Worm (Caenorhabditis elegans): ENCODE results near the gene F09B12.5.
A peak's percentile ranks its signal among the peaks of the same experiment; 100 is the strongest.

Gene F09B12.5

ce11 chrX:15104963-15105493 is 20.5 kb downstream of the F09B12.5 start:
- TF ChIP-seq ztf-23 (GFP tag; IDR thresholded peaks at IDR 0.05) (no peak), cog-1 (tag; optimal IDR thresholded peaks at IDR 0.05) (no peak), ztf-29 (GFP tag; IDR thresholded peaks at IDR 0.05) (no peak), klf-2 (GFP tag; conservative IDR thresholded peaks at IDR 0.05) (no peak), tab-1 (GFP tag; IDR thresholded peaks at IDR 0.05) (no peak), ref-1 (GFP tag; conservative IDR thresholded peaks at IDR 0.05) (no peak), med-1 (GFP tag; optimal IDR thresholded peaks at IDR 0.05; ENCODE audit: insufficient read depth) (no peak), T22C8.4 (GFP tag; IDR thresholded peaks at IDR 0.05) (no peak), flt-1 (GFP tag; IDR thresholded peaks at IDR 0.05) (no peak)

DNA sequence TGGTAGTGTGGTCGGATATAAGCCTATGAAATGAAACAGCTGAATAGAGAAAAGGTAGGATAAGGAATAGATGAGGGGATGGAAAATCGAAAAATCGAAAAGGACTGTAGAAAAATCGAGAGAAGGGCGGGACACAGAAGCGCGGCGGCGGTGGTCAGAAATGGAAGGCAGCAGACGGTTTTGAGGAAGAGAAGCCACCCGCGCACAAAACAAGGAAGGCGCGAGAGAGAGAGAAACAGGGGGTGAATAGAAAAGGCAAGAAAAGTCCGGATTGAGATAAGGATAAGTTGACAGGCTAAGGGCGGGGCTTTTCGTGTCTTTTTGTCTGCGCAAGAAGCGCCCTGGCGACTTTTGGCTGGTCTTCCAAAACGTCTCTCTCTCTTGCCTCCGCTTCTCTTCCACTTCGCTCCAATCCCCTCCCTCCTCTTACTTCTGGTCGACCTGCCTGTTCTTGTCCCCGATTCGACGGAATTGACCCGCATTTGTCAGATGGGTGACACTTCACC is 23.3 kb downstream of the F09B12.5 start, which contains the start of gene mlt-9:
TSS of gene mlt-9 (minus strand) at position 51 of the 506 bp plus-strand sequence.
- TF ChIP-seq T22C8.4 (GFP tag; IDR thresholded peaks at IDR 0.05) = no peak
- TF ChIP-seq cog-1 (tag; optimal IDR thresholded peaks at IDR 0.05) = no peak
- TF ChIP-seq ztf-23 (GFP tag; IDR thresholded peaks at IDR 0.05) = no peak
- TF ChIP-seq klf-2 (GFP tag; conservative IDR thresholded peaks at IDR 0.05) = 0 out of 2 replicates have a peak, but pooled peaks have one; percentile 6

DNA sequence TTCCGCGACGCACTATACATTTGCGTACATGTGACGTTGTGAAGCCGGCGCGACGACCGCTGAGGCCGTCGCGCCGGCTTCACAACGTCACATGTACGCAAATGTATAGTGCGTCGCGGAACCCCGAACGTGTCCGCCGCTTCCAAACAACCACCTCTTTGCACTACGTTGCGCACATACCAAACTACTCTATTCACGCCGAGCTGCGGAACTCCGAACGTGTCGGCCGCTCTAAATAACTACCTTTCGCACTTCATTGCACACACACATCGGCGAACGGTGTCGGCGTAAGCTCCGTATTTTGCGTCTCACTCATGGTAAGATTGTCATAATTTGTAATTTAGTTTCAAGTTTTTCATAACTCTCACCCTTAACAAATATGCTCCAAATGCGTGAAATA is 27.7 kb downstream of the F09B12.5 start:
- TF ChIP-seq ref-1 (GFP tag; conservative IDR thresholded peaks at IDR 0.05) (no peak), klf-2 (GFP tag; conservative IDR thresholded peaks at IDR 0.05) (no peak), cog-1 (tag; optimal IDR thresholded peaks at IDR 0.05) (no peak), T22C8.4 (GFP tag; IDR thresholded peaks at IDR 0.05) (no peak), ztf-29 (GFP tag; IDR thresholded peaks at IDR 0.05) (no peak), flt-1 (GFP tag; IDR thresholded peaks at IDR 0.05) (no peak), tab-1 (GFP tag; IDR thresholded peaks at IDR 0.05) (no peak), med-1 (GFP tag; optimal IDR thresholded peaks at IDR 0.05; ENCODE audit: insufficient read depth) (no peak), ztf-23 (GFP tag; IDR thresholded peaks at IDR 0.05) (no peak)

DNA sequence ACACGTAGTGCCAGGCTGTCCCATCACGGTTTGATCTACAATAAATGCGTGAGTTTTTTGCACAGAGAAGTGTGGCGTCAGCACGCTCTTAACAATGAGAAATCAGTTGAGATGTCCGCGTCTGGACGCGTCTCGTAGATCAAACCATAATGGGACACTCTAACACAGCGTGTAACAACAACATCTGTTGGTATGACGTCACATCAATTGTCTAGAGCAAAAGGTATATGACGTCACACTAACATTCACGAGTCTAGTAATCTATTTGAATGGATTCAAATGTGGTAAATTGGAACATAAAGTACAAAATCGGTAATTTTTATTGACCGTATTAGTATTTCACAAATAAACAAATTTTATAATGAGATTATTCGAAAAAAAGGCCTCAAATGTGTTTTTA is 31.3 kb downstream of the F09B12.5 start:
- TF ChIP-seq flt-1 (GFP tag; IDR thresholded peaks at IDR 0.05) = no peak
- no peak for TF ChIP-seq ztf-23 (GFP tag; IDR thresholded peaks at IDR 0.05)
- no peak for TF ChIP-seq ztf-29 (GFP tag; IDR thresholded peaks at IDR 0.05)
- TF ChIP-seq med-1 (GFP tag; optimal IDR thresholded peaks at IDR 0.05; ENCODE audit: insufficient read depth) = no peak
- no peak for TF ChIP-seq tab-1 (GFP tag; IDR thresholded peaks at IDR 0.05)
- no peak for TF ChIP-seq T22C8.4 (GFP tag; IDR thresholded peaks at IDR 0.05)
- TF ChIP-seq ref-1 (GFP tag; conservative IDR thresholded peaks at IDR 0.05) = no peak
- no peak for TF ChIP-seq klf-2 (GFP tag; conservative IDR thresholded peaks at IDR 0.05)

- TF ChIP-seq ref-1 (GFP tag; conservative IDR thresholded peaks at IDR 0.05) = no peak
- TF ChIP-seq cog-1 (tag; optimal IDR thresholded peaks at IDR 0.05) = no peak
- no peak for TF ChIP-seq ztf-23 (GFP tag; IDR thresholded peaks at IDR 0.05)
- TF ChIP-seq klf-2 (GFP tag; conservative IDR thresholded peaks at IDR 0.05) = no peak
- TF ChIP-seq tab-1 (GFP tag; IDR thresholded peaks at IDR 0.05) = no peak
- no peak for TF ChIP-seq T22C8.4 (GFP tag; IDR thresholded peaks at IDR 0.05)
- TF ChIP-seq med-1 (GFP tag; optimal IDR thresholded peaks at IDR 0.05; ENCODE audit: insufficient read depth) = no peak
Measured at ce11 chrX:15116514-15116913, 32.0 kb downstream of the F09B12.5 start, which contains the start of gene R07D5.2. Gene R07D5.2 (minus strand): TSS chrX:15116614.

DNA sequence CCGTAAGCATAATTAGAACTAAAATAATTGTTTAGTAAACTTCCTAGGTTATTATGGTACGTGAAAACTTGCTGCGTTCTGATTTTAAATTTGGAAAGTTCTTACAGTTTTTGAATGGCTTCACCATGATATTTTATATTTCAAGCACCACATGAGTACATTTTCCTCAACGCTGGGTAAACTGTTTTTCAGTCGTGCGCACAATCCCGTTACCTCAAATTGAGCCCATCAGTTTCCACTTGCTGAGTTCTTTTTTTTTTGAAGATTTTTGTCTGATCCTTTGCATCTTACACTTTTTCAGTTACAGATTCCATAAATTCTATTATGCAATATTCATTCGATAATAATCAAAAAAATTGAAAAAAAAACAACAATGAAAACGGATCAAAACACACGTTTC is 36.0 kb downstream of the F09B12.5 start:
- no peak for TF ChIP-seq tab-1 (GFP tag; IDR thresholded peaks at IDR 0.05)
- no peak for TF ChIP-seq T22C8.4 (GFP tag; IDR thresholded peaks at IDR 0.05)
- TF ChIP-seq ztf-29 (GFP tag; IDR thresholded peaks at IDR 0.05) = no peak

DNA sequence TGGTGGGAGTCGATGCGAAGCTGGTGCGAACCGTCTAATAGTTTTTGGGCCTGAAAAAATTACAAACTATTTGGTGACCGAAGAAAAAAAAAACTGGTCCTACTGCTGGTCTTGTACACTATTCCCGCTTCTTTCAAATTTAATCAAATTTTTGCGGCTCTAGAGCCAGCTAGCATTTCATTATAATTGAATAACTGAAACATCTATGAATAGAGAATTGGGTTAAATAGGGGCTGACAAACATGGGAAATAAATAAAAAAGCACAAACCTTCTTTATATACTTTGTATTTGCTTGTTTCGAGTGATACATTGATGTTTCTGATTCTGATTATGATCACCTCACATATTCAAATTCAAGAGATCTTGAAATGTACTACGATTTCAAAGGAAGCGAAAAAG is 40.6 kb downstream of the F09B12.5 start:
- TF ChIP-seq ztf-29 (GFP tag; IDR thresholded peaks at IDR 0.05) = no peak
- no peak for TF ChIP-seq cog-1 (tag; optimal IDR thresholded peaks at IDR 0.05)
- no peak for TF ChIP-seq med-1 (GFP tag; optimal IDR thresholded peaks at IDR 0.05; ENCODE audit: insufficient read depth)
- TF ChIP-seq klf-2 (GFP tag; conservative IDR thresholded peaks at IDR 0.05) = no peak
- no peak for TF ChIP-seq T22C8.4 (GFP tag; IDR thresholded peaks at IDR 0.05)
- TF ChIP-seq ref-1 (GFP tag; conservative IDR thresholded peaks at IDR 0.05) = no peak

DNA sequence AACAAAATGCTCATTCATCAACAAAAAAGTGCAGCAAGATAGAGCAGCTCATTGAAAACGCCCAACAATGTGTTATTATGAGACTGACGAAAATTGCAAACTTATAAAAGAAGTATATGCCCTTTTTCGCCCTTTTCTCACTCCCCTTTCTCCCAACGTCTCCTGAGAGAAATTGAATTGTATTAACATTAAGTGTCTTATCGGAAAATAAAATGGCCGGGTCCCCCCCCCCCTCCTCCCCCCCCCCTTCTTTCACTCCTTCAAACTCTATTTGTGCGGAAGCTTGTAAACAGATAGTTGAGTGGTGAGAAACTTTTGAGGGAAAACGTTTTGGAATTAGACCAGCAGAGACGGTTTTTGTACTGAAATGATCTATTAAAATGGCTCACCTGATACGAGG is 42.2 kb downstream of the F09B12.5 start:
- TF ChIP-seq flt-1 (GFP tag; IDR thresholded peaks at IDR 0.05) = no peak
- TF ChIP-seq klf-2 (GFP tag; conservative IDR thresholded peaks at IDR 0.05) = no peak
- TF ChIP-seq ref-1 (GFP tag; conservative IDR thresholded peaks at IDR 0.05) = no peak
- no peak for TF ChIP-seq med-1 (GFP tag; optimal IDR thresholded peaks at IDR 0.05; ENCODE audit: insufficient read depth)
- no peak for TF ChIP-seq T22C8.4 (GFP tag; IDR thresholded peaks at IDR 0.05)
- TF ChIP-seq ztf-29 (GFP tag; IDR thresholded peaks at IDR 0.05) = no peak
- no peak for TF ChIP-seq tab-1 (GFP tag; IDR thresholded peaks at IDR 0.05)
- TF ChIP-seq cog-1 (tag; optimal IDR thresholded peaks at IDR 0.05) = no peak
- TF ChIP-seq ztf-23 (GFP tag; IDR thresholded peaks at IDR 0.05) = no peak

- TF ChIP-seq ref-1 (GFP tag; conservative IDR thresholded peaks at IDR 0.05) (no peak), tab-1 (GFP tag; IDR thresholded peaks at IDR 0.05) (0 out of 2 replicates have a peak, but pooled peaks have one; percentile 43)
Measured at ce11 chrX:15127338-15127737, 42.8 kb downstream of the F09B12.5 start.

DNA sequence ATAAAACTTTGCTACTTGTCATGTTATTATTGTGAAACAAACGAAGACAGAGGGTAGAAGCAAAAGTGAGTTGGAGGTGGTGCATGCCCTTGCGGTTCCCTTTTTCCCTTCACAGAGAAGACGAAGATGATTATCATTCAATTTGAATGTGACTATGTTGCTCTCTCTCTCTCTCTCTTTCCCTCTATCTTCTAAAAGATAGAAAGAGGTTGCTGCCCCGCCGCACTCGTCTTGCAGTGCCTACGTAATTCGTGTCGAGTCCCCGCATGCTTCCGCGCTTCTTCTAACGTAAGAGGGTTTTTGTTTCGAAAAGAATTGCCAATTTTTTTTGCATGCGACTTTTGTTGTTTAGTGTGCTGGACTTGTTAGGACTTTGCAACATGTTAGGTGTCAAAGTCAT is 43.7 kb downstream of the F09B12.5 start:
- no peak for TF ChIP-seq ref-1 (GFP tag; conservative IDR thresholded peaks at IDR 0.05)
- no peak for TF ChIP-seq tab-1 (GFP tag; IDR thresholded peaks at IDR 0.05)
- TF ChIP-seq T22C8.4 (GFP tag; IDR thresholded peaks at IDR 0.05) = no peak
- TF ChIP-seq ztf-29 (GFP tag; IDR thresholded peaks at IDR 0.05) = no peak
- no peak for TF ChIP-seq flt-1 (GFP tag; IDR thresholded peaks at IDR 0.05)
- TF ChIP-seq klf-2 (GFP tag; conservative IDR thresholded peaks at IDR 0.05) = no peak

DNA sequence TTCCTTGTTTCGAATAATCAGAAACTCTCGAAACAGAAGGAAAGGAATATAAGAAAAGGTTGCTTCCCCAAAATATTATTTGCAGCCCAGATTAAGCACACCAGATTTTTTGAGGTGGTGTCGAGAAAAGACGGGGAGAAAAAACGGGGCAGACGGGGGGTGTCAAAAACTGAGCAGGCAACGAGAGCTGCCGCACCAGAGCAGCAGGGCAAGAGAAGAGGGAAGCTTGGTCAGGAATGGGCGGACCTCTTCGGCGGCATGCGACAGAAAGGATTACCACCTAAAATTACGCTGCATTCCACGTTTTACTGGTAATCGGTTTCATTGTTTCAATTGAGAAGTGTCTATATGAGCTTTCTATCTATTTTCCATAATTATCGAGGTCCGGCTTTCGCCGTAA is 47.6 kb downstream of the F09B12.5 start:
- TF ChIP-seq T22C8.4 (GFP tag; IDR thresholded peaks at IDR 0.05) (no peak), med-1 (GFP tag; optimal IDR thresholded peaks at IDR 0.05; ENCODE audit: insufficient read depth) (no peak), ref-1 (GFP tag; conservative IDR thresholded peaks at IDR 0.05) (no peak), ztf-23 (GFP tag; IDR thresholded peaks at IDR 0.05) (no peak), flt-1 (GFP tag; IDR thresholded peaks at IDR 0.05) (no peak), cog-1 (tag; optimal IDR thresholded peaks at IDR 0.05) (no peak), tab-1 (GFP tag; IDR thresholded peaks at IDR 0.05) (no peak), ztf-29 (GFP tag; IDR thresholded peaks at IDR 0.05) (no peak), klf-2 (GFP tag; conservative IDR thresholded peaks at IDR 0.05) (no peak)
